Fruit fly (Drosophila melanogaster): ENCODE measurements around the gene Bin1.

The Bin1 gene

DNA sequence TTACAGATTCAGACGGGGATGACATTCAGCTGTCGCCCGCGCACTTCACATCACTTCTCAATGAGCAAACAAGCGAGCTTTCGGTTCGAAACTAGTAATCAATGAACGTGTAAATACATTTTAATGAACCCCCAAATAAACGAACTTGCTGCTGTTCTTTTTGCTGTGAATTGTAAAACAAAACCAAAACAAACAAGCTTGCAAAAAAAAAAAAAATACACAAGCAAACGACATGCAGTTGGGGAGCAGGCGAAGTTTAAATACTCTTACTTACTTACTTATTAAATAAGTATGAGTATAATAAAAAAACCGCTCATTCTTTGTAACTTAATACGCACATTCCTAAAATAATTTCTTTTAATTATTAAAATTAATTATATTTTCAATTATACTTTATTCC lies 35.1 kb downstream of the Bin1 start:
- TF ChIP-seq pdm3 (GFP tag; optimal IDR thresholded peaks at IDR 0.05) = peak; percentile 4
- peak; percentile 49 for TF ChIP-seq achi (GFP tag; optimal IDR thresholded peaks at IDR 0.05)
- peak; percentile 1 for TF ChIP-seq CG3032 (tag; optimal IDR thresholded peaks at IDR 0.05)
- TF ChIP-seq CG8632 (GFP tag; optimal IDR thresholded peaks at IDR 0.05) = peak; percentile 64
- TF ChIP-seq Met (GFP tag; optimal IDR thresholded peaks at IDR 0.05) = peak; percentile 23
- TF ChIP-seq dac (GFP tag; optimal IDR thresholded peaks at IDR 0.05) = no peak
- peak; percentile 49 for TF ChIP-seq CG6276 (GFP tag; optimal IDR thresholded peaks at IDR 0.05)
- TF ChIP-seq salr (GFP tag; optimal IDR thresholded peaks at IDR 0.05) = peak in 1 of 2 experiments; percentile 24
- no peak for TF ChIP-seq CG1621 (tag; optimal IDR thresholded peaks at IDR 0.05)
- no peak for TF ChIP-seq fd85E (GFP tag; optimal IDR thresholded peaks at IDR 0.05)
- no peak for TF ChIP-seq Hr38 (GFP tag; optimal IDR thresholded peaks at IDR 0.05)
- peak; percentile 48 for TF ChIP-seq esn (GFP tag; optimal IDR thresholded peaks at IDR 0.05)
- peak; percentile 38 for TF ChIP-seq Lpt (GFP tag; optimal IDR thresholded peaks at IDR 0.05)
- TF ChIP-seq CG6163 (GFP tag; IDR thresholded peaks at IDR 0.05) = peak; percentile 81
- no peak for TF ChIP-seq dsx (GFP tag; optimal IDR thresholded peaks at IDR 0.05; ENCODE audit: poor library complexity, severe bottlenecking)
- no peak for TF ChIP-seq svp (GFP tag)
- no peak for TF ChIP-seq Smox (GFP tag; optimal IDR thresholded peaks at IDR 0.05)
- peak; percentile 54 for TF ChIP-seq Sox102F (GFP tag; optimal IDR thresholded peaks at IDR 0.05)
- TF ChIP-seq topi (GFP tag; optimal IDR thresholded peaks at IDR 0.05) = peak; percentile 38
- peak; percentile 4 for TF ChIP-seq CG31627 (GFP tag; optimal IDR thresholded peaks at IDR 0.05)
- TF ChIP-seq CG8119 (GFP tag; IDR thresholded peaks at IDR 0.05) = peak; percentile 50; the same call in 2 of the 3 replicates
- TF ChIP-seq CG10631 (GFP tag; optimal IDR thresholded peaks at IDR 0.05) = peak; percentile 43
- TF ChIP-seq CG16779 (tag; optimal IDR thresholded peaks at IDR 0.05) = peak; percentile 24
- no peak for TF ChIP-seq CG4318 (GFP tag; optimal IDR thresholded peaks at IDR 0.05)
- TF ChIP-seq Eip78C (GFP tag) = peak; percentile 73
- peak; percentile 41 for TF ChIP-seq OdsH (GFP tag; optimal IDR thresholded peaks at IDR 0.05)
- TF ChIP-seq Ets96B (tag; optimal IDR thresholded peaks at IDR 0.05) = no peak
- TF ChIP-seq Gug (GFP tag; IDR thresholded peaks at IDR 0.05) = no peak
- no peak for TF ChIP-seq CG10669 (GFP tag; optimal IDR thresholded peaks at IDR 0.05)
- TF ChIP-seq eg (GFP tag; IDR thresholded peaks at IDR 0.05) = peak; percentile 89
- TF ChIP-seq CG3919 (GFP tag; optimal IDR thresholded peaks at IDR 0.05) = peak; percentile 39
- no peak for TF ChIP-seq Blimp-1 (GFP tag; optimal IDR thresholded peaks at IDR 0.05)
- TF ChIP-seq CG11294 (GFP tag; IDR thresholded peaks at IDR 0.05) = no peak
- TF ChIP-seq Eip93F (GFP tag; optimal IDR thresholded peaks at IDR 0.05) = no peak
- TF ChIP-seq Hr39 (GFP tag; optimal IDR thresholded peaks at IDR 0.05) = no peak
- TF ChIP-seq Ets21C (GFP tag; optimal IDR thresholded peaks at IDR 0.05) = no peak
- TF ChIP-seq fkh (GFP tag; optimal IDR thresholded peaks at IDR 0.05) = no peak
- peak; percentile 59 for TF ChIP-seq CG34406 (GFP tag; optimal IDR thresholded peaks at IDR 0.05)
- TF ChIP-seq lz (GFP tag; optimal IDR thresholded peaks at IDR 0.05) = peak; percentile 20
- no peak for TF ChIP-seq spab (GFP tag; optimal IDR thresholded peaks at IDR 0.05)
- no peak for TF ChIP-seq CG11902 (GFP tag; optimal IDR thresholded peaks at IDR 0.05)
- no peak for TF ChIP-seq CG8319 (GFP tag; optimal IDR thresholded peaks at IDR 0.05)
- no peak for TF ChIP-seq cyc (GFP tag; optimal IDR thresholded peaks at IDR 0.05)
- no peak for TF ChIP-seq Sox15 (GFP tag; optimal IDR thresholded peaks at IDR 0.05)
- no peak for TF ChIP-seq Hr4 (GFP tag; optimal IDR thresholded peaks at IDR 0.05)
- no peak for TF ChIP-seq Sox14 (GFP tag; optimal IDR thresholded peaks at IDR 0.05)
- TF ChIP-seq CG15336 (GFP tag; IDR thresholded peaks at IDR 0.05) = peak; percentile 73
- TF ChIP-seq fd59A (GFP tag; optimal IDR thresholded peaks at IDR 0.05) = no peak
- peak; percentile 10 for TF ChIP-seq CG11762 (GFP tag; optimal IDR thresholded peaks at IDR 0.05; ENCODE audit: insufficient read depth)
- peak; percentile 26 for TF ChIP-seq CG32006 (GFP tag; optimal IDR thresholded peaks at IDR 0.05)
- TF ChIP-seq ss (GFP tag; optimal IDR thresholded peaks at IDR 0.05) = peak; percentile 3 to 47
- no peak for TF ChIP-seq Eip75B (GFP tag; optimal IDR thresholded peaks at IDR 0.05)
- peak; percentile 4 for TF ChIP-seq CG6808 (GFP tag; optimal IDR thresholded peaks at IDR 0.05)

All from whole organism, prepupa.